Fruit fly (Drosophila melanogaster) whole organism, embryonic: Measurements from ENCODE around the gene CG34454.

Experiments used
- CG33557 ChIP-seq: fragments of 200-800 bp; sonication (Bioruptor generic); optimal IDR thresholded peaks from 2 replicates; lab custom pipeline; 2019; ENCODE audit warnings: missing biosample characterization, mild to moderate bottlenecking, missing genetic modification characterization, moderate library complexity
- CG34376 ChIP-seq: fragments of 200-800 bp; sonication (Bioruptor generic); optimal IDR thresholded peaks from 2 replicates; lab custom pipeline; 2018; ENCODE audit warnings: missing biosample characterization, mild to moderate bottlenecking, missing genetic modification characterization
- CG3995 ChIP-seq: fragments of 200-800 bp; sonication (Bioruptor generic); optimal IDR thresholded peaks from 3 replicates; lab custom pipeline; 2016; ENCODE audit warnings: missing biosample characterization, missing genetic modification characterization
- CG4328 ChIP-seq: fragments of 200-800 bp; sonication (Bioruptor generic); optimal IDR thresholded peaks from 3 replicates; lab custom pipeline; 2017; ENCODE audit warnings: missing biosample characterization, missing genetic modification reagents, missing genetic modification characterization
- CG43689 ChIP-seq: fragments of 200-800 bp; sonication (Bioruptor generic); IDR thresholded peaks from 2 replicates; pipeline ENCODE4 v1.3.6; 2022; ENCODE audit warnings: missing biosample characterization, missing genetic modification characterization
- CG4424 ChIP-seq: fragments of 200-800 bp; sonication (Bioruptor generic); optimal IDR thresholded peaks from 3 replicates; lab custom pipeline; 2016; ENCODE audit warnings: missing biosample characterization, missing genetic modification characterization
- Gug ChIP-seq: fragments of 200-800 bp; sonication (Bioruptor generic); IDR thresholded peaks from 4 replicates; pipeline ENCODE4 v1.3.6; 2022; ENCODE audit warnings: missing biosample characterization, missing genetic modification characterization
- Rx ChIP-seq: fragments of 200-800 bp; sonication (Bioruptor generic); IDR thresholded peaks from 2 replicates; pipeline ENCODE4 v1.3.6; 2022; ENCODE audit warnings: missing biosample characterization, missing genetic modification characterization
- crp ChIP-seq, 2 experiments: fragments of 200-800 bp; sonication (Bioruptor generic); optimal IDR thresholded peaks; 2 replicates in 1 of 2; 3 replicates in 1 of 2; lab custom pipeline; 2017; ENCODE audit warnings: missing biosample characterization in 2 of 2, missing genetic modification characterization in 2 of 2, mild to moderate bottlenecking in 1 of 2, moderate library complexity in 1 of 2
- lmd ChIP-seq: fragments of 200-800 bp; sonication (Bioruptor generic); IDR thresholded peaks from 2 replicates; pipeline ENCODE4 v1.3.6; 2022; ENCODE audit warnings: missing biosample characterization, missing genetic modification characterization
- sens ChIP-seq: fragments of 200-800 bp; sonication (Bioruptor generic); peaks from one replicate; lab custom pipeline; 2016; ENCODE audit warnings: missing biosample characterization, missing genetic modification characterization
- sr ChIP-seq: fragments of 200-800 bp; sonication (Bioruptor generic); IDR thresholded peaks from 3 replicates; pipeline ENCODE4 v1.3.6; 2022; ENCODE audit warnings: missing biosample characterization, missing genetic modification characterization

- TF ChIP-seq crp (GFP tag; optimal IDR thresholded peaks at IDR 0.05; lab: Kevin White, UChicago): no peak
- TF ChIP-seq Gug (GFP tag; lab: Robert Waterston, UW): no peak
- no peak for TF ChIP-seq sr (GFP tag; lab: Robert Waterston, UW)
- no peak for TF ChIP-seq CG4424 (GFP tag; lab: Kevin White, UChicago)
- no peak for TF ChIP-seq CG33557 (GFP tag; lab: Kevin White, UChicago)
- TF ChIP-seq CG34376 (GFP tag; lab: Kevin White, UChicago): no peak
- no peak for TF ChIP-seq lmd (GFP tag; lab: Robert Waterston, UW)
- no peak for TF ChIP-seq sens (GFP tag; lab: Kevin White, UChicago)
- TF ChIP-seq CG4328 (GFP tag; lab: Kevin White, UChicago): no peak
- TF ChIP-seq CG43689 (GFP tag; lab: Robert Waterston, UW): no peak
- no peak for TF ChIP-seq Rx (GFP tag; lab: Robert Waterston, UW)
- no peak for TF ChIP-seq CG3995
Observed at dm6 chr3L:233251-233650, 1.1 kb upstream of the CG34454 start, which contains the start of gene CG34453.
